Worm (Caenorhabditis elegans): ENCODE measurements around the gene C02F5.5.

- TF ChIP-seq Y116A8C.19 (tag; optimal IDR thresholded peaks at IDR 0.05; ENCODE audit: borderline replicate concordance): no peak
- TF ChIP-seq nhr-28 (tag; optimal IDR thresholded peaks at IDR 0.05): no peak
- no peak for TF ChIP-seq hpl-2 (GFP tag; optimal IDR thresholded peaks at IDR 0.05)
- TF ChIP-seq unc-130 (tag; optimal IDR thresholded peaks at IDR 0.05): no peak
Measured at ce11 chrIII:8229480-8229879, 6.5 kb upstream of the C02F5.5 start.

All from whole organism, L1 larva.